Fruit fly (Drosophila melanogaster) whole organism, embryonic: ENCODE data around the gene salr.

Experiments
- Aef1 ChIP-seq: fragments of 200-800 bp; sonication (Bioruptor generic); IDR thresholded peaks from 3 replicates; pipeline ENCODE4 v1.3.6; 2022; ENCODE audit warnings: missing biosample characterization, missing genetic modification characterization
- BEAF-32 ChIP-seq: fragments of 200-800 bp; sonication (Bioruptor generic); optimal IDR thresholded peaks from 3 replicates; lab custom pipeline; 2017; ENCODE audit warnings: missing biosample characterization, missing genetic modification characterization, mild to moderate bottlenecking, moderate library complexity, missing genetic modification reagents
- CG11696 ChIP-seq: fragments of 200-800 bp; sonication (Bioruptor generic); IDR thresholded peaks from 2 replicates; pipeline ENCODE4 v1.3.6; 2022; ENCODE audit warnings: missing biosample characterization, missing genetic modification characterization
- CG13894 ChIP-seq: fragments of 200-800 bp; sonication (Bioruptor generic); optimal IDR thresholded peaks from 3 replicates; lab custom pipeline; 2018; ENCODE audit warnings: missing biosample characterization, mild to moderate bottlenecking, missing genetic modification characterization, moderate library complexity
- CG15601 ChIP-seq: fragments of 200-800 bp; sonication (Bioruptor generic); optimal IDR thresholded peaks from 3 replicates; lab custom pipeline; 2019; ENCODE audit warnings: missing biosample characterization, mild to moderate bottlenecking, missing genetic modification characterization, moderate library complexity
- CG1602 ChIP-seq: fragments of 200-800 bp; sonication (Bioruptor generic); optimal IDR thresholded peaks from 3 replicates; lab custom pipeline; 2016; ENCODE audit warnings: missing biosample characterization, missing genetic modification characterization
- CG18262 ChIP-seq: fragments of 200-800 bp; optimal IDR thresholded peaks from 3 replicates; lab custom pipeline; 2019; ENCODE audit warnings: missing biosample characterization, mild to moderate bottlenecking, missing genetic modification characterization, moderate library complexity
- CG30403 ChIP-seq: fragments of 200-800 bp; sonication (Bioruptor generic); optimal IDR thresholded peaks from 3 replicates; lab custom pipeline; 2016; ENCODE audit warnings: missing biosample characterization, missing genetic modification characterization
- CG31224 ChIP-seq: fragments of 200-800 bp; sonication (Bioruptor generic); IDR thresholded peaks from 2 replicates; pipeline ENCODE4 v1.3.6; 2022; ENCODE audit warnings: missing biosample characterization, missing genetic modification characterization
- CG31365 ChIP-seq: fragments of 200-800 bp; sonication (Bioruptor generic); optimal IDR thresholded peaks from 2 replicates; lab custom pipeline; 2018; ENCODE audit warnings: missing biosample characterization, mild to moderate bottlenecking, missing genetic modification characterization
- CG3163 ChIP-seq: fragments of 200-800 bp; sonication (Bioruptor generic); optimal IDR thresholded peaks from 3 replicates; lab custom pipeline; 2016; ENCODE audit warnings: missing biosample characterization, missing genetic modification characterization
- CG32772 ChIP-seq: fragments of 200-800 bp; sonication (Bioruptor generic); IDR thresholded peaks from 2 replicates; pipeline ENCODE4 v1.3.6; 2022; ENCODE audit warnings: missing biosample characterization, missing genetic modification characterization
- CG3281 ChIP-seq: fragments of 200-800 bp; sonication (Bioruptor generic); optimal IDR thresholded peaks from 3 replicates; lab custom pipeline; 2017; ENCODE audit warnings: missing biosample characterization, mild to moderate bottlenecking, missing genetic modification characterization
- CG3838 ChIP-seq: fragments of 200-800 bp; sonication (Bioruptor generic); optimal IDR thresholded peaks from 3 replicates; lab custom pipeline; 2016; ENCODE audit warnings: missing biosample characterization, missing genetic modification characterization
- CG3847 ChIP-seq: fragments of 200-800 bp; sonication (Bioruptor generic); IDR thresholded peaks from 2 replicates; pipeline ENCODE4 v1.3.6; 2022; ENCODE audit warnings: missing biosample characterization, missing genetic modification characterization
- CG4707 ChIP-seq: fragments of 200-800 bp; sonication (Bioruptor generic); optimal IDR thresholded peaks from 2 replicates; lab custom pipeline; 2018; ENCODE audit warnings: missing biosample characterization, mild to moderate bottlenecking, missing genetic modification characterization, moderate library complexity
- CG7357 ChIP-seq: fragments of 200-800 bp; sonication (Bioruptor generic); IDR thresholded peaks from 3 replicates; pipeline ENCODE4 v1.3.6; 2022; ENCODE audit warnings: missing biosample characterization, missing genetic modification characterization
- CG8281 ChIP-seq: fragments of 200-800 bp; sonication (Bioruptor generic); optimal IDR thresholded peaks from 2 replicates; lab custom pipeline; 2018; ENCODE audit warnings: missing biosample characterization, mild to moderate bottlenecking, missing genetic modification characterization, moderate library complexity
- CG8359 ChIP-seq: fragments of 200-800 bp; sonication (Bioruptor generic); optimal IDR thresholded peaks from 2 replicates; lab custom pipeline; 2017; ENCODE audit warnings: missing biosample characterization, mild to moderate bottlenecking, missing genetic modification characterization, borderline replicate concordance
- CG8388 ChIP-seq: fragments of 200-800 bp; sonication (Bioruptor generic); optimal IDR thresholded peaks from 2 replicates; lab custom pipeline; 2019; ENCODE audit warnings: missing biosample characterization, mild to moderate bottlenecking, missing genetic modification characterization, moderate library complexity
- Deaf1 ChIP-seq: fragments of 200-800 bp; optimal IDR thresholded peaks from 3 replicates; lab custom pipeline; 2019; ENCODE audit warnings: missing biosample characterization, mild to moderate bottlenecking, missing genetic modification characterization, moderate library complexity
- Doc2 ChIP-seq: fragments of 200-800 bp; sonication (Bioruptor generic); IDR thresholded peaks from 2 replicates; pipeline ENCODE4 v1.3.6; 2022; ENCODE audit warnings: missing biosample characterization, missing genetic modification characterization
- Eip74EF ChIP-seq, 2 experiments: fragments of 200-800 bp in 1 of 2; fragments of >200 bp in 1 of 2; sonication (Bioruptor generic) in 1 of 2; optimal IDR thresholded peaks; 2 replicates each; lab custom pipeline; 2017 to 2019; ENCODE audit warnings: missing biosample characterization in 2 of 2, missing genetic modification characterization in 2 of 2, mild to moderate bottlenecking in 1 of 2, moderate library complexity in 1 of 2
- Gug ChIP-seq: fragments of 200-800 bp; sonication (Bioruptor generic); IDR thresholded peaks from 4 replicates; pipeline ENCODE4 v1.3.6; 2022; ENCODE audit warnings: missing biosample characterization, missing genetic modification characterization
- Lpt ChIP-seq: fragments of >200 bp; optimal IDR thresholded peaks from 2 replicates; lab custom pipeline; 2018; ENCODE audit warnings: missing biosample characterization, missing genetic modification characterization
- Xbp1 ChIP-seq: fragments of 200-800 bp; sonication (Bioruptor generic); optimal IDR thresholded peaks from 3 replicates; lab custom pipeline; 2016; ENCODE audit warnings: missing biosample characterization, mild to moderate bottlenecking, missing genetic modification characterization
- Xrp1 ChIP-seq: fragments of 200-800 bp; sonication (Bioruptor generic); IDR thresholded peaks from 2 replicates; pipeline ENCODE4 v1.3.6; 2022; ENCODE audit warnings: missing biosample characterization, missing genetic modification characterization
- abd-A ChIP-seq: fragments of 200-800 bp; sonication (Bioruptor generic); optimal IDR thresholded peaks from 3 replicates; lab custom pipeline; 2019; ENCODE audit warnings: missing biosample characterization, mild to moderate bottlenecking, missing genetic modification characterization, moderate library complexity
- chm ChIP-seq: fragments of 200-800 bp; sonication (Bioruptor generic); IDR thresholded peaks from 2 replicates; pipeline ENCODE4 v1.3.6; 2022; ENCODE audit warnings: missing biosample characterization, missing genetic modification characterization
- cwo ChIP-seq: fragments of 200-800 bp; sonication (Bioruptor generic); optimal IDR thresholded peaks from 3 replicates; lab custom pipeline; 2017; ENCODE audit warnings: missing biosample characterization, missing genetic modification characterization, mild to moderate bottlenecking, moderate library complexity, missing genetic modification reagents
- da ChIP-seq: fragments of 200-800 bp; sonication (Bioruptor generic); optimal IDR thresholded peaks from 2 replicates; lab custom pipeline; 2016; ENCODE audit warnings: missing biosample characterization, missing genetic modification characterization
- dmrt11E ChIP-seq: fragments of 200-800 bp; sonication (Bioruptor generic); optimal IDR thresholded peaks from 3 replicates; lab custom pipeline; 2018; ENCODE audit warnings: missing biosample characterization, mild to moderate bottlenecking, missing genetic modification characterization, moderate library complexity
- eve ChIP-seq, 2 experiments: fragments of >200 bp; optimal IDR thresholded peaks; 2 replicates each; lab custom pipeline; 2017; ENCODE audit warnings: missing biosample characterization in 2 of 2, missing genetic modification characterization in 2 of 2
- gcm2 ChIP-seq: fragments of 200-800 bp; sonication (Bioruptor generic); optimal IDR thresholded peaks from 2 replicates; lab custom pipeline; 2016; ENCODE audit warnings: missing biosample characterization, missing genetic modification characterization
- gsb-n ChIP-seq: fragments of 200-800 bp; sonication (Bioruptor generic); optimal IDR thresholded peaks from 3 replicates; lab custom pipeline; 2018; ENCODE audit warnings: missing biosample characterization, mild to moderate bottlenecking, missing genetic modification characterization
- kni ChIP-seq: fragments of 200-800 bp; sonication (Bioruptor generic); optimal IDR thresholded peaks from 3 replicates; lab custom pipeline; 2017; ENCODE audit warnings: mild to moderate bottlenecking, missing biosample characterization, missing genetic modification reagents, missing genetic modification characterization
- nmo ChIP-seq: fragments of 200-800 bp; sonication (Bioruptor generic); optimal IDR thresholded peaks from 2 replicates; lab custom pipeline; 2018; ENCODE audit warnings: missing biosample characterization, mild to moderate bottlenecking, missing genetic modification characterization, moderate library complexity
- oc ChIP-seq: fragments of 200-800 bp; sonication (Bioruptor generic); optimal IDR thresholded peaks from 2 replicates; lab custom pipeline; 2018; ENCODE audit warnings: missing biosample characterization, mild to moderate bottlenecking, missing genetic modification characterization, moderate library complexity
- peb ChIP-seq: fragments of 200-800 bp; sonication (Bioruptor generic); IDR thresholded peaks from 2 replicates; pipeline ENCODE4 v1.3.6; 2022; ENCODE audit warnings: missing biosample characterization, missing genetic modification characterization
- phol ChIP-seq: fragments of 200-800 bp; sonication (Bioruptor generic); optimal IDR thresholded peaks from 3 replicates; lab custom pipeline; 2018; ENCODE audit warnings: missing biosample characterization, mild to moderate bottlenecking, missing genetic modification characterization, moderate library complexity
- prd ChIP-seq, 3 experiments: fragments of >200 bp in 2 of 3; fragments of 200-800 bp in 1 of 3; sonication (Bioruptor generic) in 1 of 3; optimal IDR thresholded peaks in 2 of 3; IDR thresholded peaks in 1 of 3; 2 replicates in 2 of 3; 3 replicates in 1 of 3; pipeline versions ENCODE4 v1.3.6 to Lab custom; 2017 to 2022; ENCODE audit warnings: missing biosample characterization in 1 of 3, missing genetic modification characterization in 1 of 3
- psq ChIP-seq: fragments of 200-800 bp; sonication (Bioruptor generic); optimal IDR thresholded peaks from 2 replicates; lab custom pipeline; 2017; ENCODE audit warnings: missing biosample characterization, missing genetic modification characterization
- ranshi ChIP-seq: fragments of 200-800 bp; sonication (Bioruptor generic); IDR thresholded peaks from 2 replicates; pipeline ENCODE4 v1.3.6; 2022; ENCODE audit warnings: missing biosample characterization, missing genetic modification characterization
- salm ChIP-seq: fragments of 200-800 bp; sonication (Bioruptor generic); optimal IDR thresholded peaks from 2 replicates; lab custom pipeline; 2018; ENCODE audit warnings: missing biosample characterization, mild to moderate bottlenecking, missing genetic modification characterization
- stwl ChIP-seq: fragments of 200-800 bp; sonication (Bioruptor generic); optimal IDR thresholded peaks from 3 replicates; lab custom pipeline; 2018; ENCODE audit warnings: missing biosample characterization, mild to moderate bottlenecking, missing genetic modification characterization, moderate library complexity
- trem ChIP-seq: fragments of 200-800 bp; optimal IDR thresholded peaks from 3 replicates; lab custom pipeline; 2019; ENCODE audit warnings: missing biosample characterization, mild to moderate bottlenecking, missing genetic modification characterization, moderate library complexity
- tup ChIP-seq: fragments of 200-800 bp; sonication (Bioruptor generic); optimal IDR thresholded peaks from 2 replicates; lab custom pipeline; 2016; ENCODE audit warnings: missing biosample characterization, mild to moderate bottlenecking, missing genetic modification characterization, moderate library complexity
- vfl ChIP-seq: fragments of 200-800 bp; sonication (Bioruptor generic); optimal IDR thresholded peaks from 2 replicates; lab custom pipeline; 2016; ENCODE audit warnings: missing biosample characterization, missing genetic modification characterization
- z ChIP-seq: fragments of 200-800 bp; sonication (Bioruptor generic); IDR thresholded peaks from 3 replicates; pipeline ENCODE4 v1.3.6; 2022; ENCODE audit warnings: missing biosample characterization, missing genetic modification characterization

salr gene

DNA sequence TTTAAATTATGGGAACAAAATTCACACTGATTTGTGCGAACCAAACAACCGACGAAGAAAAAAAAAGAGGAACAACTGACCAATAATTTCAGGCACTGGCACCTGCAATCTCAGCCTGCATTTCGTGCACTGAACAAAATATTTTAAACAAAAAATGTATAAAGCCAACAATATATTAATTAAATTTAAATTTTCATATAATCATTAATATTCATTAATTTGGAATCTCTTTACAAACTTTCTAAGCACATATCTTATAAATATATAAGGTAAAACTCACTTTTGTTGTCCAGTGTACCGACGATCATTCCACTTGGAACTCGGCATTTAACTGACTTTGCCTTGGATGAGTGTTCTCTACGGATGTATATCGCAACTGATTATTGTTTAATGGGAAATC, 36.6 kb upstream of the salr start (continued):
- TF ChIP-seq CG7357 (GFP tag; lab: Robert Waterston, UW) (no peak), dmrt11E (tag; lab: Kevin White, UChicago) (peak; percentile 53), trem (tag; lab: Kevin White, UChicago) (peak; percentile 5), CG18262 (tag; lab: Kevin White, UChicago) (peak; percentile 6), gcm2 (GFP tag; lab: Kevin White, UChicago) (no peak), tup (GFP tag; lab: Kevin White, UChicago) (no peak), prd (optimal IDR thresholded peaks at IDR 0.05; lab: Kevin White, UChicago) (no peak), prd (GFP tag; IDR thresholded peaks at IDR 0.05; lab: Robert Waterston, UW) (peak; percentile 57; the same call in 2 of the 3 replicates), CG1602 (GFP tag; lab: Kevin White, UChicago) (no peak), CG31365 (no peak), salm (no peak), da (GFP tag; lab: Kevin White, UChicago) (no peak), gsb-n (tag; lab: Kevin White, UChicago) (peak; percentile 0), Doc2 (no peak), CG13894 (tag; lab: Kevin White, UChicago) (no peak), phol (tag; lab: Kevin White, UChicago) (peak; percentile 20), CG3163 (no peak)

DNA sequence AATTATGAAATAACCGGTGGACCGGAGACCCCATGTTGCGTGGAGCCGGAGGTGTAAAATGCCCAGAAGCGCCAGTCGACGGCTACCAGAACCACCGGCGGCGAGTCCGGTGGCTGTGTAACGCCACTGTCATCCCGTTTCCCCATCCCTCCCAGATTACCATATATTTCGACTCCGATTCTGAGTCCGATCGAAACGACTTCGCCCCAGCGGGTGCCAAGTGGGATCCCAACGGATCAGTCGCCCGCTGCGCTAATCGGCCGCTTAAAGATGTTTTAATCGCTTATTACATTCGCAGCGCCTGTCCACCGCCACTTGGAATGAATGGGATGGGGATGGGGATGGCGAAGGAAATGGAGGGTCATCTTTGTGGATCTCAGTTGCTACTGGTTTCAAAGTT, 35.9 kb upstream of the salr start:
- TF ChIP-seq gsb-n (tag; lab: Kevin White, UChicago) (peak; percentile 49), CG32772 (GFP tag; lab: Robert Waterston, UW) (no peak), Aef1 (no peak), CG3847 (GFP tag; lab: Robert Waterston, UW) (no peak), Lpt (no peak), prd (optimal IDR thresholded peaks at IDR 0.05; lab: Kevin White, UChicago) (no peak), prd (GFP tag; IDR thresholded peaks at IDR 0.05; lab: Robert Waterston, UW) (0 out of 3 replicates have a peak, but pooled peaks have one; percentile 14), psq (GFP tag; lab: Kevin White, UChicago) (no peak), Xrp1 (GFP tag; lab: Robert Waterston, UW) (no peak), kni (GFP tag; lab: Kevin White, UChicago) (peak; percentile 1), chm (GFP tag; lab: Robert Waterston, UW) (no peak), cwo (no peak), z (GFP tag; lab: Robert Waterston, UW) (0 out of 3 replicates have a peak, but pooled peaks have one; percentile 24), Eip74EF (GFP tag; optimal IDR thresholded peaks at IDR 0.05; lab: Kevin White, UChicago) (no peak), eve (GFP tag; optimal IDR thresholded peaks at IDR 0.05; lab: Kevin White, UChicago) (no peak), CG8359 (no peak), abd-A (peak; percentile 55), vfl (no peak), CG3281 (GFP tag; lab: Kevin White, UChicago) (no peak), oc (tag; lab: Kevin White, UChicago) (peak; percentile 60)
- TF ChIP-seq, all 482 proteins: peak for 6

dm6 chr2L:11323917-11324316, 34.8 kb upstream of the salr start:
- TF ChIP-seq CG3838 (GFP tag; lab: Kevin White, UChicago), result no peak
- TF ChIP-seq stwl (tag; lab: Kevin White, UChicago), result peak; percentile 12
- TF ChIP-seq CG8388, result peak; percentile 61
- peak; percentile 42; the same call in 2 of the 4 replicates for TF ChIP-seq Gug (GFP tag; lab: Robert Waterston, UW)
- peak; percentile 53 for TF ChIP-seq CG30403
- peak; percentile 67 for TF ChIP-seq nmo (GFP tag; lab: Kevin White, UChicago)
- peak; percentile 72 for TF ChIP-seq CG11696 (GFP tag; lab: Robert Waterston, UW)
- no peak for TF ChIP-seq CG8281 (tag; lab: Kevin White, UChicago)
- no peak for TF ChIP-seq BEAF-32 (GFP tag; lab: Kevin White, UChicago)
- peak; percentile 49; the same call in 1 of the 2 replicates for TF ChIP-seq peb
- peak; percentile 20 for TF ChIP-seq CG15601
- peak; percentile 19 for TF ChIP-seq CG4707 (GFP tag; lab: Kevin White, UChicago)
- TF ChIP-seq Xbp1 (GFP tag; lab: Kevin White, UChicago), result peak; percentile 69
- TF ChIP-seq CG31224 (GFP tag; lab: Robert Waterston, UW), result no peak
- TF ChIP-seq Deaf1, result peak; percentile 8
- peak; percentile 78 for TF ChIP-seq dmrt11E (tag; lab: Kevin White, UChicago)
- peak; percentile 67; the same call in 1 of the 2 replicates for TF ChIP-seq ranshi (GFP tag; lab: Robert Waterston, UW)
